Fruit fly (Drosophila melanogaster): ENCODE data around the gene CG15812.
A peak's percentile ranks its signal among the peaks of the same experiment; 100 is the strongest.

CG15812 gene

DNA sequence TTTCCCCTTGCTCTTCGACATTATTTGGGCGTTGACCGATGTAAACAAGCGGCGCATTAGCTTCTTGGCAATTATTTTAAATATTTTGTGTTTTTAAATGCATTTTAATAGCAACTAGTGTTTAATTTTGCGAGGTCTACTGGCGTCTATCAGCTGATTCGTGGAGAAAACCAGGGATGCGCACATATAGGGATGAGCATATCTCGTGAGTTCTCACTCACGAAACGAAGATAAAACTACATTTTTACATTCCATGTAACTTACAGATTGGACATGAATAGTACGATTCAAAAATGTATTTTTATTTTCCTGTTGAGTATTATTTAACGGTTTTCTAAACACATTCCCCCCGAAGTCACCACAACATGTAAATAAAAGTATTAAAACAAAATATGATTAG is 37.7 kb downstream of the CG15812 start, which contains the start of gene CG14966 (continued):
- peak; percentile 43 for TF ChIP-seq nmo (GFP tag; optimal IDR thresholded peaks at IDR 0.05)
- no peak for TF ChIP-seq CG5180 (GFP tag; optimal IDR thresholded peaks at IDR 0.05)
- peak; percentile 27 for TF ChIP-seq Ets65A (GFP tag)
- peak; percentile 0 for TF ChIP-seq CG7786 (GFP tag; optimal IDR thresholded peaks at IDR 0.05)
- no peak for TF ChIP-seq CG17328 (GFP tag; IDR thresholded peaks at IDR 0.05)
- TF ChIP-seq Doc3 (GFP tag; IDR thresholded peaks at IDR 0.05; ENCODE audit: partially characterized antibody), result peak; percentile 89
- TF ChIP-seq repo (GFP tag; optimal IDR thresholded peaks at IDR 0.05), result no peak
- no peak for TF ChIP-seq psq (GFP tag; optimal IDR thresholded peaks at IDR 0.05)
- TF ChIP-seq CG10267 (tag; optimal IDR thresholded peaks at IDR 0.05), result peak; percentile 68
- TF ChIP-seq cas (GFP tag; IDR thresholded peaks at IDR 0.05), result no peak
- peak; percentile 65 for TF ChIP-seq rib (GFP tag; IDR thresholded peaks at IDR 0.05)
- no peak for TF ChIP-seq crc (GFP tag; optimal IDR thresholded peaks at IDR 0.05)
- no peak for TF ChIP-seq CG43689 (GFP tag; IDR thresholded peaks at IDR 0.05)
- TF ChIP-seq HmgZ (tag; optimal IDR thresholded peaks at IDR 0.05), result peak; percentile 69
- TF ChIP-seq CG8765 (GFP tag; IDR thresholded peaks at IDR 0.05), result no peak
- TF ChIP-seq sob (GFP tag; IDR thresholded peaks at IDR 0.05), result 0 out of 2 replicates have a peak, but pooled peaks have one; percentile 38
- TF ChIP-seq vnd (GFP tag; IDR thresholded peaks at IDR 0.05; ENCODE audit: partially characterized antibody), result peak; percentile 75
- no peak for TF ChIP-seq Adf1 (GFP tag; IDR thresholded peaks at IDR 0.05)
- no peak for TF ChIP-seq CG15011 (GFP tag; optimal IDR thresholded peaks at IDR 0.05)
- no peak for TF ChIP-seq CG3065 (GFP tag; optimal IDR thresholded peaks at IDR 0.05)
- TF ChIP-seq tap (tag; optimal IDR thresholded peaks at IDR 0.05), result no peak
- peak; percentile 96 for TF ChIP-seq Sry-δ (GFP tag; optimal IDR thresholded peaks at IDR 0.05)
- peak; percentile 27 for TF ChIP-seq Hmr (GFP tag; optimal IDR thresholded peaks at IDR 0.05)
- peak; percentile 10 for TF ChIP-seq shn (GFP tag; optimal IDR thresholded peaks at IDR 0.05)
- TF ChIP-seq vfl (GFP tag; optimal IDR thresholded peaks at IDR 0.05), result peak; percentile 28
- no peak for TF ChIP-seq CG17385 (GFP tag; optimal IDR thresholded peaks at IDR 0.05)
- TF ChIP-seq CG4730 (GFP tag; IDR thresholded peaks at IDR 0.05), result no peak
- TF ChIP-seq CG4404 (GFP tag; IDR thresholded peaks at IDR 0.05), result no peak
- no peak for TF ChIP-seq CG12236 (GFP tag; optimal IDR thresholded peaks at IDR 0.05)
- no peak for TF ChIP-seq CG16863 (GFP tag; optimal IDR thresholded peaks at IDR 0.05)
- peak; percentile 78; the same call in 2 of the 3 replicates for TF ChIP-seq mld (GFP tag; IDR thresholded peaks at IDR 0.05; ENCODE audit: partially characterized antibody)
- no peak for TF ChIP-seq D (optimal IDR thresholded peaks at IDR 0.05)
- no peak for TF ChIP-seq D (GFP tag; optimal IDR thresholded peaks at IDR 0.05)
- peak; percentile 6 for TF ChIP-seq CG9817 (tag; optimal IDR thresholded peaks at IDR 0.05)
- TF ChIP-seq CG11560 (tag; IDR thresholded peaks at IDR 0.05), result 0 out of 3 replicates have a peak, but pooled peaks have one; percentile 42
- no peak for TF ChIP-seq Mrtf (GFP tag; IDR thresholded peaks at IDR 0.05)
- peak; percentile 33 for TF ChIP-seq CG12391 (tag; optimal IDR thresholded peaks at IDR 0.05)
- peak; percentile 4 for TF ChIP-seq unpg (GFP tag; optimal IDR thresholded peaks at IDR 0.05)
- peak in 1 of 3 experiments; percentile 80 for TF ChIP-seq Stat92E (GFP tag; optimal IDR thresholded peaks at IDR 0.05)
- no peak for TF ChIP-seq E2f1 (GFP tag; IDR thresholded peaks at IDR 0.05)
- TF ChIP-seq CG3407 (GFP tag; optimal IDR thresholded peaks at IDR 0.05), result no peak
- no peak for TF ChIP-seq ATbp (GFP tag; optimal IDR thresholded peaks at IDR 0.05)
- no peak for TF ChIP-seq CG1602 (GFP tag; optimal IDR thresholded peaks at IDR 0.05)
- TF ChIP-seq CG32772 (GFP tag; IDR thresholded peaks at IDR 0.05), result no peak
- TF ChIP-seq caup (GFP tag; optimal IDR thresholded peaks at IDR 0.05; ENCODE audit: severe bottlenecking), result no peak
- no peak for TF ChIP-seq CG3281 (GFP tag; optimal IDR thresholded peaks at IDR 0.05)
- no peak for TF ChIP-seq CG9609 (GFP tag; optimal IDR thresholded peaks at IDR 0.05)
- TF ChIP-seq nerfin-2 (GFP tag; IDR thresholded peaks at IDR 0.05; ENCODE audit: partially characterized antibody), result peak; percentile 66; the same call in 1 of the 2 replicates
- TF ChIP-seq ap (GFP tag; IDR thresholded peaks at IDR 0.05), result no peak
- TF ChIP-seq Opbp (GFP tag; IDR thresholded peaks at IDR 0.05; ENCODE audit: partially characterized antibody), result peak; percentile 87
- TF ChIP-seq CG8944 (GFP tag; optimal IDR thresholded peaks at IDR 0.05), result no peak
